Worm (Caenorhabditis elegans) whole organism, L1 larva: ENCODE measurements around the gene cyp-35A5.

Source experiments
- alr-1 ChIP-seq: fragments of 200-800 bp; sonication (Bioruptor generic); optimal IDR thresholded peaks from 2 replicates; lab custom pipeline; 2018; ENCODE audit warnings: borderline replicate concordance, mild to moderate bottlenecking, missing genetic modification characterization, missing compliant biosample characterization
- fkh-8 ChIP-seq: sonication (generic microtip); optimal IDR thresholded peaks from 2 replicates; lab custom pipeline; 2016; ENCODE audit warnings: mild to moderate bottlenecking, missing genetic modification characterization, missing compliant biosample characterization

DNA sequence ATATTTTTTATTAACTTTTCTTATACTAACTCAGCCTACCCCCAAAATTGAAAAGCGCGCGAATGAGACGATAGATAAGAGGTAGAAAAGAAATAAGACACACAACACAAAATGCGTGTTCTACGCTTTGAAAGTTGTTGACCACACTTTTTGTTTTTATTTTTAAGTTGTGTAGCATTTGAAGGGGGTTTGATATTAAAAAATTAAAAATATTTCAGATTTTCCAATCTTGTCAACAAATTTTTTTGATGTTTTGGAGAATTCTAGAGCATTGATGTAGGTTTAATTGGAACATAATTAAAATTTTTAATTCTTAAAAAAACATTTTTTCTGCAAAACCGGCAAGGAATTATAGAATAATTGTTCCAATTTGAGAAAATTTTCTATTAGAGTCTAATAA lies 25.1 kb downstream of the cyp-35A5 start, which contains the start of gene cyp-34A6:
- TF ChIP-seq alr-1 (tag; lab: Kevin White, UChicago) (no peak), fkh-8 (tag; lab: Kevin White, UChicago) (no peak)
